Fruit fly (Drosophila melanogaster) Kc167 (cell line): ENCODE data around the gene qtc.

Source experiments
- Myc ChIP-seq: fragments of >200 bp; optimal IDR thresholded peaks from 2 replicates; lab custom pipeline; 2017; ENCODE audit warnings: missing external identifiers
- Sin3A ChIP-seq: fragments of >200 bp; optimal IDR thresholded peaks from 2 replicates; lab custom pipeline; 2018; ENCODE audit warnings: missing external identifiers
- h ChIP-seq: fragments of >200 bp; optimal IDR thresholded peaks from 3 replicates; lab custom pipeline; 2018; ENCODE audit warnings: missing external identifiers
- psq ChIP-seq: fragments of >200 bp; optimal IDR thresholded peaks from 2 replicates; lab custom pipeline; 2017; ENCODE audit warnings: missing external identifiers
- ttk ChIP-seq: sonication (Bioruptor generic); optimal IDR thresholded peaks from 2 replicates; lab custom pipeline; 2017; ENCODE audit warnings: missing external identifiers

DNA sequence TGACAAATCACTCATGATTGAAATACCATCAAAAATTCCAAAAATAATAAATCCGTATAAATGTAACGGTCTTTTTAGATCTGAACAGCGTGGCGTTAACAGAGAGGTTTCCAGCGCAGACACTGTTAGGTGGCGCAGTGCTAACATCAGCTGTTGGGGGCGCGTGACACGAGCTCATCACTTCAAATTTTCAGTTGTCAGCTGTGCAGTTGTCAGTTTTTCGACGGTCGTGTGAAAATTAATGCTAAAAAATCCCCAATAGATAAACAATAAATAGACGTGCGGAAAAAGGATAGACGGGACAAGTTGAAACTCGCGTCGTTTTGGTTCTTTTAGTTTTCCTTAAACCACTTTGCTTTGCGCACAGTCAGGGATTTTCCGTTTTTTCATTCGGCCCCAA is 35.6 kb downstream of the qtc start, which contains the start of gene CG4230:
- TF ChIP-seq h (lab: Kevin White, UChicago) (no peak), ttk (lab: Kevin White, UChicago) (no peak), Myc (lab: Kevin White, UChicago) (no peak), psq (lab: Kevin White, UChicago) (no peak), Sin3A (no peak)
